Fruit fly (Drosophila melanogaster): ENCODE measurements around the gene CG32240.
A peak's percentile ranks its signal among the peaks of the same experiment; 100 is the strongest.

Gene CG32240

dm6 chr3L:4399905-4400304 lies 18.5 kb upstream of the CG32240 start (continued):
- TF ChIP-seq B-H2 (GFP tag; optimal IDR thresholded peaks at IDR 0.05) = no peak
- TF ChIP-seq row (GFP tag; IDR thresholded peaks at IDR 0.05) = peak; percentile 26; the same call in 1 of the 3 replicates
- TF ChIP-seq CG14710 (tag; optimal IDR thresholded peaks at IDR 0.05) = peak; percentile 22
- no peak for TF ChIP-seq CG11696 (GFP tag; IDR thresholded peaks at IDR 0.05)
- TF ChIP-seq kni (GFP tag; optimal IDR thresholded peaks at IDR 0.05) = no peak
- no peak for TF ChIP-seq CG32532 (GFP tag; IDR thresholded peaks at IDR 0.05)
- no peak for TF ChIP-seq ham (GFP tag; IDR thresholded peaks at IDR 0.05)

- TF ChIP-seq dmrt11E (tag; optimal IDR thresholded peaks at IDR 0.05) (no peak), bsh (GFP tag; optimal IDR thresholded peaks at IDR 0.05) (peak; percentile 12 to 24)
Measured at dm6 chr3L:4397874-4398273, 16.4 kb upstream of the CG32240 start.

- TF ChIP-seq dimm (GFP tag; IDR thresholded peaks at IDR 0.05) = no peak
- no peak for TF ChIP-seq gt (GFP tag; IDR thresholded peaks at IDR 0.05)
- no peak for TF ChIP-seq tx (GFP tag; optimal IDR thresholded peaks at IDR 0.05)
- TF ChIP-seq CG4617 (GFP tag; optimal IDR thresholded peaks at IDR 0.05; ENCODE audit: borderline replicate concordance) = no peak
- TF ChIP-seq CG12104 (GFP tag; optimal IDR thresholded peaks at IDR 0.05) = no peak
- no peak for TF ChIP-seq CHES-1-like (GFP tag; optimal IDR thresholded peaks at IDR 0.05)
- no peak for TF ChIP-seq ken (GFP tag; IDR thresholded peaks at IDR 0.05)
- no peak for TF ChIP-seq ato (GFP tag; IDR thresholded peaks at IDR 0.05; ENCODE audit: partially characterized antibody)
- no peak for TF ChIP-seq pum (GFP tag; optimal IDR thresholded peaks at IDR 0.05)
- no peak for TF ChIP-seq Dfd (GFP tag; optimal IDR thresholded peaks at IDR 0.05)
- no peak for TF ChIP-seq CG4730 (GFP tag; IDR thresholded peaks at IDR 0.05)
- TF ChIP-seq CG16863 (GFP tag; optimal IDR thresholded peaks at IDR 0.05) = no peak
- TF ChIP-seq H15 (GFP tag; IDR thresholded peaks at IDR 0.05) = no peak
- no peak for TF ChIP-seq CG8944 (GFP tag; optimal IDR thresholded peaks at IDR 0.05)
- no peak for TF ChIP-seq mld (GFP tag; IDR thresholded peaks at IDR 0.05; ENCODE audit: partially characterized antibody)
- TF ChIP-seq CG8924 (tag; optimal IDR thresholded peaks at IDR 0.05) = no peak
Measured at dm6 chr3L:4397137-4397536, 15.7 kb upstream of the CG32240 start.

dm6 chr3L:4396372-4396771 lies 14.9 kb upstream of the CG32240 start:
- TF ChIP-seq BtbVII (GFP tag; optimal IDR thresholded peaks at IDR 0.05) (no peak), Med (GFP tag) (peak; percentile 11), pros (GFP tag; optimal IDR thresholded peaks at IDR 0.05) (peak; percentile 74), Doc2 (GFP tag; IDR thresholded peaks at IDR 0.05) (no peak), oc (tag; optimal IDR thresholded peaks at IDR 0.05) (peak; percentile 97), CG2199 (GFP tag; IDR thresholded peaks at IDR 0.05) (0 out of 3 replicates have a peak, but pooled peaks have one; percentile 47), sqz (GFP tag; optimal IDR thresholded peaks at IDR 0.05) (peak; percentile 23), schlank (tag; optimal IDR thresholded peaks at IDR 0.05) (no peak), kni (GFP tag; optimal IDR thresholded peaks at IDR 0.05) (peak; percentile 17), abd-A (tag; optimal IDR thresholded peaks at IDR 0.05) (peak; percentile 18), gsb-n (tag; optimal IDR thresholded peaks at IDR 0.05) (peak; percentile 69), cg (GFP tag; optimal IDR thresholded peaks at IDR 0.05) (peak; percentile 14), dati (GFP tag; IDR thresholded peaks at IDR 0.05) (no peak)

All from whole organism, embryonic.